Worm (Caenorhabditis elegans) whole organism, L1 larva: Measurements from ENCODE around the gene lin-66.

Experiments used
- lin-14 ChIP-seq: fragments of 200-800 bp; sonication (Bioruptor generic); optimal IDR thresholded peaks from 2 replicates; lab custom pipeline; 2018; ENCODE audit warnings: mild to moderate bottlenecking, missing genetic modification characterization, moderate library complexity, missing compliant biosample characterization
- mep-1 ChIP-seq: fragments of 150-350 bp; optimal IDR thresholded peaks from 2 replicates; lab custom pipeline; 2014; ENCODE audit warnings: missing biosample characterization, missing genetic modification characterization
- unc-86 ChIP-seq: sonication (generic microtip); optimal IDR thresholded peaks from 2 replicates; lab custom pipeline; 2016; ENCODE audit warnings: missing genetic modification characterization, missing compliant biosample characterization

DNA sequence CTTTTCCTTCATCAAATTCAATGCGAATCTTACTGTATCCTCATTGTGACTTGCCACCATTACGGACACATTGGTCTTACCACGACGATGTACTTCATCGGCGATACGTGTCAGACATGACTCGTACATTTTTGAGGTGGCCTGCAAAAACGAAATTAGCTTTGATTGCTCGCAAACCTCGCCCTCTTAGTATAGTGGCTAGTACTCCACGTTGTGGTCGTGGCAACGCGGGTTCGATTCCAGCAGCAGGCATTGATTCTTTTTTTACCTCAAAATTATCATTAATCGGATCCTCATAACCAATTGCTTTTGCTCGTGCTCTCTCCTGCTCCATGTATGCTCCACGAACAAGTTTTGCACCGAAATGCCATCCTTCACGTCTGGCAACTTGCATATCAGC, 17.8 kb upstream of the lin-66 start:
- TF ChIP-seq lin-14 (GFP tag; lab: Kevin White, UChicago), result no peak
- TF ChIP-seq mep-1 (tag; lab: Kevin White, UChicago), result no peak
- TF ChIP-seq unc-86 (tag; lab: Kevin White, UChicago), result no peak
